Worm (Caenorhabditis elegans) whole organism, late embryonic: ENCODE results near the gene F29A7.4.

Experiments used
- F13H6.1 ChIP-seq: sonication (generic microtip); optimal IDR thresholded peaks from 2 replicates; lab custom pipeline; 2016; ENCODE audit warnings: missing genetic modification characterization, missing compliant biosample characterization
- K09A11.1 ChIP-seq: sonication (generic microtip); optimal IDR thresholded peaks from 2 replicates; lab custom pipeline; 2017; ENCODE audit warnings: antibody characterized with exemption, mild to moderate bottlenecking, missing genetic modification characterization, missing compliant biosample characterization; ENCODE audit not compliant: insufficient read depth
- Y22D7AL.16 ChIP-seq: sonication (generic microtip); optimal IDR thresholded peaks from 2 replicates; lab custom pipeline; 2016; ENCODE audit warnings: missing genetic modification characterization, missing compliant biosample characterization
- ceh-18 ChIP-seq: sonication (generic microtip); optimal IDR thresholded peaks from 2 replicates; lab custom pipeline; 2016; ENCODE audit warnings: missing genetic modification characterization, missing compliant biosample characterization
- ceh-30 ChIP-seq: fragments of 150-350 bp; optimal IDR thresholded peaks from 2 replicates; lab custom pipeline; 2014; ENCODE audit warnings: missing biosample characterization, missing genetic modification characterization
- ceh-31 ChIP-seq: sonication (generic microtip); optimal IDR thresholded peaks from 2 replicates; lab custom pipeline; 2016; ENCODE audit warnings: missing genetic modification characterization, missing compliant biosample characterization
- ceh-34 ChIP-seq: sonication (generic microtip); optimal IDR thresholded peaks from 2 replicates; lab custom pipeline; 2016; ENCODE audit warnings: mild to moderate bottlenecking, missing genetic modification characterization, missing compliant biosample characterization
- ceh-9 ChIP-seq: sonication (generic microtip); optimal IDR thresholded peaks from 2 replicates; lab custom pipeline; 2016; ENCODE audit warnings: mild to moderate bottlenecking, missing genetic modification characterization, inconsistent platforms, missing compliant biosample characterization
- che-1 ChIP-seq: sonication (generic microtip); optimal IDR thresholded peaks from 2 replicates; lab custom pipeline; 2016; ENCODE audit warnings: mild to moderate bottlenecking, missing genetic modification characterization, missing compliant biosample characterization
- dmd-4 ChIP-seq: sonication (generic microtip); optimal IDR thresholded peaks from 2 replicates; lab custom pipeline; 2016; ENCODE audit warnings: borderline replicate concordance, missing genetic modification characterization, missing compliant biosample characterization
- dve-1 ChIP-seq: sonication (generic microtip); optimal IDR thresholded peaks from 2 replicates; lab custom pipeline; 2017; ENCODE audit warnings: antibody characterized with exemption, mild to moderate bottlenecking, missing genetic modification characterization, missing compliant biosample characterization
- ets-4 ChIP-seq: sonication (generic microtip); optimal IDR thresholded peaks from 2 replicates; lab custom pipeline; 2016; ENCODE audit warnings: missing genetic modification characterization, missing compliant biosample characterization
- fkh-6 ChIP-seq: sonication (generic microtip); optimal IDR thresholded peaks from 2 replicates; lab custom pipeline; 2016; ENCODE audit warnings: missing genetic modification characterization, missing compliant biosample characterization
- hlh-13 ChIP-seq: fragments of 200-800 bp; sonication (Bioruptor generic); optimal IDR thresholded peaks from 2 replicates; lab custom pipeline; 2018; ENCODE audit warnings: mild to moderate bottlenecking, missing genetic modification characterization, missing compliant biosample characterization
- nfya-1 ChIP-seq: sonication (generic microtip); optimal IDR thresholded peaks from 2 replicates; lab custom pipeline; 2017; ENCODE audit warnings: missing genetic modification characterization, mild to moderate bottlenecking, missing compliant biosample characterization, antibody characterized with exemption, moderate library complexity
- nhr-11 ChIP-seq: fragments of 150-350 bp; optimal IDR thresholded peaks from 2 replicates; lab custom pipeline; 2014; ENCODE audit warnings: missing biosample characterization, missing genetic modification characterization
- nhr-232 ChIP-seq: sonication (generic microtip); optimal IDR thresholded peaks from 2 replicates; lab custom pipeline; 2016; ENCODE audit warnings: missing genetic modification characterization, missing compliant biosample characterization
- pag-3 ChIP-seq: sonication (generic microtip); optimal IDR thresholded peaks from 2 replicates; lab custom pipeline; 2016; ENCODE audit warnings: missing compliant biosample characterization, missing genetic modification characterization, borderline replicate concordance
- pat-9 ChIP-seq: fragments of 200-800 bp; sonication (Bioruptor generic); optimal IDR thresholded peaks from 2 replicates; lab custom pipeline; 2018; ENCODE audit warnings: mild to moderate bottlenecking, missing genetic modification characterization, moderate library complexity, missing compliant biosample characterization
- ref-2 ChIP-seq: sonication (generic microtip); optimal IDR thresholded peaks from 2 replicates; lab custom pipeline; 2016; ENCODE audit warnings: missing genetic modification characterization, missing compliant biosample characterization
- syd-9 ChIP-seq: sonication (generic microtip); optimal IDR thresholded peaks from 2 replicates; lab custom pipeline; 2016; ENCODE audit warnings: mild to moderate bottlenecking, missing genetic modification characterization, moderate library complexity, missing compliant biosample characterization
- tbx-2 ChIP-seq: sonication (generic microtip); optimal IDR thresholded peaks from 2 replicates; lab custom pipeline; 2016; ENCODE audit warnings: missing genetic modification characterization, missing compliant biosample characterization
- ttx-3 ChIP-seq: sonication (generic microtip); optimal IDR thresholded peaks from 2 replicates; lab custom pipeline; 2016; ENCODE audit warnings: missing genetic modification reagents, missing genetic modification characterization, missing compliant biosample characterization
- unc-42 ChIP-seq: sonication (generic microtip); optimal IDR thresholded peaks from 2 replicates; lab custom pipeline; 2016; ENCODE audit warnings: missing genotype, missing genetic modification characterization, missing compliant biosample characterization
- unc-55 ChIP-seq: sonication (generic microtip); optimal IDR thresholded peaks from 2 replicates; lab custom pipeline; 2017; ENCODE audit warnings: missing biosample characterization, missing genetic modification reagents, missing genetic modification characterization
- zip-5 ChIP-seq: sonication (generic microtip); optimal IDR thresholded peaks from 2 replicates; lab custom pipeline; 2016; ENCODE audit warnings: missing genetic modification characterization, missing compliant biosample characterization
- ztf-16 ChIP-seq: sonication (generic microtip); optimal IDR thresholded peaks from 2 replicates; lab custom pipeline; 2017; ENCODE audit warnings: missing genetic modification characterization, missing compliant biosample characterization

Gene F29A7.4

DNA sequence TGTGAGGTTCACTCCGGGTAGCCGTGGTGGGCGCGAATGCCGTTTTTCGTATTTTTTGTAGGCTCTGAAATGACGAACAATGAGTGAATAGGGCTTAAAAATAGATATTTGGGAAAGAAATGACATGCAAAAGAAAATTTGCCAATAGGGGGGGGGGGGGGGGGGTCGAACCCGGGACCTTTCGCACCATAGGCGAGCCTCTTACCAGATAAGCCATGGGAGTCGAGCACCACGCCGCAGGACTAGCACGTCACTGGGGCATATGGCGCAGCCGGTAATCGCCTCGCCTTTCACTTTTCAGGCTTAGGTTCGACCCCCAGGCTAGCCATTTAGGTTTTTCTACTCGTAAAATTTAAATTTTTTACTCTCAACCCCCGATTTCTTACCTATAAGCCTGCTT lies 30.6 kb upstream of the F29A7.4 start:
- TF ChIP-seq ets-4 (tag; lab: Kevin White, UChicago) (no peak), ceh-9 (tag; lab: Kevin White, UChicago) (no peak), F13H6.1 (tag; lab: Kevin White, UChicago) (no peak), nhr-11 (tag; lab: Kevin White, UChicago) (no peak), unc-42 (no peak), ceh-30 (tag; lab: Kevin White, UChicago) (no peak), Y22D7AL.16 (tag; lab: Kevin White, UChicago) (no peak)

DNA sequence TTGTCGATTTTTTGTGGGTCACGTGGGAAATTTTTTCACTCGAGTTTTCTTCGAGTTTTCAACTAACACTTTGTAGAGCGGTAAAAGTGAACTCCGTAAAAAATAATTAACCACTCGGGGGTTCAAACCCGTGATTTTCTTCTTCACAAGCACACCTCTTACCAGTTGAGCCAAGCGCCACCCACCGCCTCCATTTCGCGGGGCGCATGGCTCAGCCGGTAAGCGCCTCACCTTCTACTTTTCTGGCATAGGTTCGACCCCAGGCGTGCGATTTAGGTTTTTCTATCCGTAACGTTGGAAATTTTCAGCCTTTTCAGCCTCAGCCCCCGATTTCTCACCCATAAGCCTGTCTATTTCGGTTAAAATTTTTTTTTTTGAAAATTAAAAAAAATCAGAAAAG lies 27.8 kb upstream of the F29A7.4 start:
- TF ChIP-seq unc-42 = no peak

DNA sequence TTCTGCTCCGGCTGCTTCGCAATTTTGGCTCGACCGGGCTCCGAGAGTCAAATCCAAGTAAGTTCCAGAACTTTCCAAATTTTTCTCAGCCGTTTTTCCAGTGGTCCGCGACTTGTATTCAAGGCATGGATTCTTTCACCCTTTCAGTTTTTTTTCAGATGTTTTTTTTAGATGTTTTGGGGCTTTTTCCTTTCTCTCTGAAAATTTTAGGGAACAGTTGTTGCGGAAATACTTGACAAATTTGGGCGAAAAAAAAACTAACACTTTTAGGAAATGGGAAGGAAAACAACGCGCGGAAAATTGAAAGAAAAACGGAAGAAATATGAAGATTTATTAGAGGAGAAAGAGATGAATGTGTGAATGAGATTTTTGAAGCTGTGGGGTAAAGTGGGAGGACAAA lies 24.2 kb upstream of the F29A7.4 start, which contains the start of the genes T05A8.11 and nep-2:
Gene T05A8.11, minus strand, starts transcription at position 101 of the 400 bp plus-strand sequence.
Gene nep-2, minus strand, starts transcription at position 192 of the 400 bp plus-strand sequence.
- TF ChIP-seq dve-1 (tag; lab: Kevin White, UChicago) (no peak), zip-5 (tag; lab: Kevin White, UChicago) (no peak), tbx-2 (tag; lab: Kevin White, UChicago) (no peak), ttx-3 (tag; lab: Kevin White, UChicago) (no peak), che-1 (tag; lab: Kevin White, UChicago) (no peak), dmd-4 (no peak), pag-3 (no peak), ztf-16 (tag; lab: Kevin White, UChicago) (no peak)

ce11 chrII:2726774-2727173 lies 23.0 kb upstream of the F29A7.4 start:
- TF ChIP-seq syd-9 (no peak), unc-55 (GFP tag; lab: Kevin White, UChicago) (peak; percentile 52), ceh-18 (no peak)

ce11 chrII:2730647-2731046 lies 19.2 kb upstream of the F29A7.4 start:
- no peak for TF ChIP-seq hlh-13
- no peak for TF ChIP-seq ceh-31 (tag; lab: Kevin White, UChicago)
- peak; percentile 34 for TF ChIP-seq unc-42

DNA sequence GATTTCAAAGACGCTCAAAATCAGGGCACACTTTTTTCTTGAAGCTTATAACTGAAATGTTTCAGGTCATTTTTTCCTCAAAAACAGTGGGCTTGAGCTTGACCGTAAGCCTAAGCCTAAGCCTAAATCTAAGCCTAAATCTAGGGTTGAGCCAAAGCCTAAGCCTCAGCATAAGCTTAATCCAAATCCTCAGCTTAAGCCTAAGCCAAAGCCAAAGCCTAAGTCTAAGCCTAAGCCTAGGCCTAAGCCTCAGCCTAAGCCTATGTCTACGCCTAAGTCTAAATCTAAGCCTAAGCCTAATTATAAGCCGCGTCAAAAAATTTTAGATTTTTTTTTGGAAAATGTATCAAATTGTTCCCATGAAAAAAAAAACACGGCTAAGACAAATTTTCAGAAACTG lies 15.5 kb upstream of the F29A7.4 start:
- TF ChIP-seq ceh-34 (tag; lab: Kevin White, UChicago) (no peak), dve-1 (tag; lab: Kevin White, UChicago) (peak; percentile 82)

ce11 chrII:2734735-2735134 lies 15.1 kb upstream of the F29A7.4 start:
- TF ChIP-seq Y22D7AL.16 (tag; lab: Kevin White, UChicago) (no peak), fkh-6 (tag; lab: Kevin White, UChicago) (no peak), nfya-1 (peak; percentile 49), ref-2 (tag; lab: Kevin White, UChicago) (no peak)

ce11 chrII:2735192-2735591 lies 14.6 kb upstream of the F29A7.4 start, which contains the start of gene wdr-31:
Gene wdr-31, minus strand, starts transcription at chrII:2735292.
- no peak for TF ChIP-seq K09A11.1 (tag; lab: Kevin White, UChicago)
- no peak for TF ChIP-seq pat-9 (tag; lab: Kevin White, UChicago)
- TF ChIP-seq fkh-6 (tag; lab: Kevin White, UChicago) = no peak
- no peak for TF ChIP-seq nhr-232 (tag; lab: Kevin White, UChicago)
- TF ChIP-seq, all 69 proteins: peak for 0
